Worm (Caenorhabditis elegans) whole organism, young adult: ENCODE measurements around the gene F18H3.4.

Source experiments
- B0019.2 ChIP-seq: fragments of 200-800 bp; sonication (Bioruptor generic); conservative IDR thresholded peaks from 2 replicates; pipeline ENCODE4 v1.3.6; 2022; ENCODE audit warnings: missing genetic modification reagents, missing genetic modification characterization, missing compliant biosample characterization
- D2030.7 ChIP-seq: fragments of 200-800 bp; sonication (Bioruptor generic); IDR thresholded peaks from 2 replicates; pipeline ENCODE4 v1.3.6; 2022; ENCODE audit warnings: missing genetic modification reagents, missing genetic modification characterization, missing compliant biosample characterization
- F10E7.11 ChIP-seq: sonication (generic microtip); optimal IDR thresholded peaks from 2 replicates; lab custom pipeline; 2017; ENCODE audit warnings: mild to moderate bottlenecking, missing genetic modification characterization, moderate library complexity, missing compliant biosample characterization
- F57A8.1 ChIP-seq: fragments of 200-800 bp; sonication (Bioruptor generic); optimal IDR thresholded peaks from 2 replicates; lab custom pipeline; 2018; ENCODE audit warnings: mild to moderate bottlenecking, missing genetic modification characterization, moderate library complexity, missing compliant biosample characterization
- F57C9.4 ChIP-seq: sonication (generic microtip); optimal IDR thresholded peaks from 2 replicates; lab custom pipeline; 2017; ENCODE audit warnings: mild to moderate bottlenecking, missing genetic modification characterization, missing compliant biosample characterization
- K11D2.4 ChIP-seq: fragments of 200-800 bp; sonication (Bioruptor generic); IDR thresholded peaks from 2 replicates; pipeline ENCODE4 v1.3.6; 2022; ENCODE audit warnings: missing genetic modification reagents, missing genetic modification characterization, missing compliant biosample characterization
- T26A5.8 ChIP-seq: sonication (generic microtip); optimal IDR thresholded peaks from 2 replicates; lab custom pipeline; 2016; ENCODE audit warnings: missing genetic modification characterization, missing compliant biosample characterization
- Y53G8AR.9 ChIP-seq: fragments of 200-800 bp; sonication (Bioruptor generic); conservative IDR thresholded peaks from 2 replicates; pipeline ENCODE4 v1.3.6; 2022; ENCODE audit warnings: missing genetic modification reagents, missing genetic modification characterization, missing compliant biosample characterization
- Y79H2A.3 ChIP-seq: fragments of 200-800 bp; sonication (Bioruptor generic); conservative IDR thresholded peaks from 2 replicates; pipeline ENCODE4 v1.3.6; 2022; ENCODE audit warnings: missing genetic modification reagents, missing genetic modification characterization, missing compliant biosample characterization
- aptf-3 ChIP-seq: fragments of 200-800 bp; sonication (Bioruptor generic); IDR thresholded peaks from 2 replicates; pipeline ENCODE4 v1.3.6; 2022; ENCODE audit warnings: missing genetic modification characterization, missing compliant biosample characterization
- attf-3 ChIP-seq: fragments of 200-800 bp; sonication (Bioruptor generic); conservative IDR thresholded peaks from 2 replicates; pipeline ENCODE4 v1.3.6; 2022; ENCODE audit warnings: missing genetic modification reagents, missing genetic modification characterization, missing compliant biosample characterization
- attf-5 ChIP-seq: fragments of 200-800 bp; sonication (Bioruptor generic); optimal IDR thresholded peaks from 2 replicates; lab custom pipeline; 2018; ENCODE audit warnings: mild to moderate bottlenecking, missing genetic modification characterization, missing compliant biosample characterization
- attf-6 ChIP-seq: fragments of 200-800 bp; sonication (Bioruptor generic); IDR thresholded peaks from 2 replicates; pipeline ENCODE4 v1.3.6; 2022; ENCODE audit warnings: missing genetic modification reagents, missing genetic modification characterization, missing compliant biosample characterization
- bed-1 ChIP-seq: fragments of 200-800 bp; sonication (Bioruptor generic); IDR thresholded peaks from 2 replicates; pipeline ENCODE4 v1.3.6; 2022; ENCODE audit warnings: missing genetic modification reagents, missing genetic modification characterization, missing compliant biosample characterization
- ccch-3 ChIP-seq: fragments of 200-800 bp; sonication (Bioruptor generic); optimal IDR thresholded peaks from 2 replicates; lab custom pipeline; 2018; ENCODE audit warnings: mild to moderate bottlenecking, missing genetic modification characterization, missing compliant biosample characterization
- cebp-1 ChIP-seq, 2 experiments: fragments of 200-800 bp in 1 of 2; sonication (Bioruptor generic) in 1 of 2; sonication (generic microtip) in 1 of 2; IDR thresholded peaks in 1 of 2; optimal IDR thresholded peaks in 1 of 2; 2 replicates each; pipeline versions ENCODE4 v1.3.6 to Lab custom; 2017 to 2022; ENCODE audit warnings: missing compliant biosample characterization in 2 of 2, missing genetic modification characterization in 2 of 2, mild to moderate bottlenecking in 1 of 2, missing genetic modification reagents in 1 of 2, moderate library complexity in 1 of 2
- chd-7 ChIP-seq: sonication (generic microtip); optimal IDR thresholded peaks from 2 replicates; lab custom pipeline; 2016; ENCODE audit warnings: mild to moderate bottlenecking, missing genetic modification characterization, moderate library complexity, missing compliant biosample characterization
- die-1 ChIP-seq: sonication (generic microtip); optimal IDR thresholded peaks from 2 replicates; lab custom pipeline; 2016; ENCODE audit warnings: missing genotype, mild to moderate bottlenecking, missing genetic modification characterization, missing compliant biosample characterization
- dox-1 ChIP-seq: fragments of 200-800 bp; sonication (Bioruptor generic); IDR thresholded peaks from 2 replicates; pipeline ENCODE4 v1.3.6; 2022; ENCODE audit warnings: missing genetic modification reagents, missing genetic modification characterization, missing compliant biosample characterization
- efl-1 ChIP-seq: fragments of 150-350 bp; optimal IDR thresholded peaks from 2 replicates; lab custom pipeline; 2014; ENCODE audit warnings: missing biosample characterization, missing genetic modification reagents, missing genetic modification characterization
- egrh-3 ChIP-seq: fragments of 200-800 bp; sonication (Bioruptor generic); IDR thresholded peaks from 2 replicates; pipeline ENCODE4 v1.3.6; 2022; ENCODE audit warnings: missing genetic modification reagents, missing genetic modification characterization, missing compliant biosample characterization
- ets-4 ChIP-seq: fragments of 200-800 bp; sonication (Bioruptor generic); optimal IDR thresholded peaks from 2 replicates; lab custom pipeline; 2018; ENCODE audit warnings: mild to moderate bottlenecking, missing genetic modification characterization, missing compliant biosample characterization
- gei-17 ChIP-seq: fragments of 200-800 bp; sonication (Bioruptor generic); optimal IDR thresholded peaks from 2 replicates; lab custom pipeline; 2018; ENCODE audit warnings: mild to moderate bottlenecking, missing genetic modification characterization, missing compliant biosample characterization
- hsf-1 ChIP-seq: fragments of 200-800 bp; sonication (Bioruptor generic); IDR thresholded peaks from 2 replicates; pipeline ENCODE4 v1.3.6; 2022; ENCODE audit warnings: missing genetic modification reagents, missing genetic modification characterization, missing compliant biosample characterization
- lag-1 ChIP-seq: fragments of 200-800 bp; sonication (Bioruptor generic); IDR thresholded peaks from 2 replicates; pipeline ENCODE4 v1.3.6; 2022; ENCODE audit warnings: missing genetic modification reagents, missing genetic modification characterization, missing compliant biosample characterization
- lin-40 ChIP-seq: sonication (generic microtip); optimal IDR thresholded peaks from 2 replicates; lab custom pipeline; 2016; ENCODE audit warnings: missing genetic modification characterization, mild to moderate bottlenecking, missing compliant biosample characterization, missing genotype, missing genetic modification reagents
- lsy-27 ChIP-seq: sonication (generic microtip); optimal IDR thresholded peaks from 2 replicates; lab custom pipeline; 2017; ENCODE audit warnings: missing genetic modification characterization, mild to moderate bottlenecking, missing compliant biosample characterization, antibody characterized with exemption, missing genotype, borderline replicate concordance; ENCODE audit not compliant: insufficient read depth
- madf-10 ChIP-seq: sonication (generic microtip); optimal IDR thresholded peaks from 2 replicates; lab custom pipeline; 2016; ENCODE audit warnings: mild to moderate bottlenecking, missing genetic modification characterization, missing compliant biosample characterization
- madf-8 ChIP-seq: fragments of 200-800 bp; sonication (Bioruptor generic); conservative IDR thresholded peaks from 2 replicates; pipeline ENCODE4 v1.3.6; 2022; ENCODE audit warnings: missing genetic modification reagents, missing genetic modification characterization, missing compliant biosample characterization
- nfya-1 ChIP-seq: sonication (generic microtip); optimal IDR thresholded peaks from 2 replicates; lab custom pipeline; 2017; ENCODE audit warnings: antibody characterized with exemption, missing compliant biosample characterization, missing genetic modification characterization, borderline replicate concordance; ENCODE audit not compliant: insufficient read depth
- nfya-2 ChIP-seq: fragments of 200-800 bp; sonication (Bioruptor generic); IDR thresholded peaks from 2 replicates; pipeline ENCODE4 v1.3.6; 2022; ENCODE audit warnings: missing genetic modification reagents, missing genetic modification characterization, missing compliant biosample characterization
- nfyb-1 ChIP-seq: fragments of 200-800 bp; sonication (Bioruptor generic); IDR thresholded peaks from 2 replicates; pipeline ENCODE4 v1.3.6; 2022; ENCODE audit warnings: missing genetic modification reagents, missing genetic modification characterization, missing compliant biosample characterization
- nhr-120 ChIP-seq: fragments of 200-800 bp; sonication (Bioruptor generic); IDR thresholded peaks from 2 replicates; pipeline ENCODE4 v1.3.6; 2022; ENCODE audit warnings: missing genetic modification characterization, missing compliant biosample characterization
- rcor-1 ChIP-seq: fragments of 200-800 bp; sonication (Bioruptor generic); IDR thresholded peaks from 2 replicates; pipeline ENCODE4 v1.3.6; 2022; ENCODE audit warnings: missing genetic modification reagents, missing genetic modification characterization, missing compliant biosample characterization
- rpc-1 ChIP-seq, 2 experiments: fragments of 150-350 bp in 1 of 2; sonication (generic microtip) in 1 of 2; optimal IDR thresholded peaks; 2 replicates each; lab custom pipeline; 2014 to 2018; ENCODE audit warnings: missing biosample characterization in 1 of 2, missing genetic modification characterization in 1 of 2, missing genetic modification reagents in 1 of 2, missing genotype in 1 of 2
- snpc-1.1 ChIP-seq: sonication (generic microtip); optimal IDR thresholded peaks from 2 replicates; lab custom pipeline; 2017; ENCODE audit warnings: missing genetic modification characterization, mild to moderate bottlenecking, missing compliant biosample characterization, antibody characterized with exemption, moderate library complexity, missing genotype, missing genetic modification reagents; ENCODE audit not compliant: insufficient read depth
- snpc-1.3 ChIP-seq: sonication (generic microtip); optimal IDR thresholded peaks from 2 replicates; lab custom pipeline; 2017; ENCODE audit warnings: missing genetic modification characterization, mild to moderate bottlenecking, missing compliant biosample characterization, antibody characterized with exemption, moderate library complexity, missing genotype, missing genetic modification reagents; ENCODE audit not compliant: insufficient read depth
- tbp1 ChIP-seq: fragments of 200-800 bp; sonication (Bioruptor generic); optimal IDR thresholded peaks from 2 replicates; lab custom pipeline; 2018; ENCODE audit warnings: mild to moderate bottlenecking, missing genetic modification characterization, missing compliant biosample characterization
- unc-130 ChIP-seq: sonication (generic microtip); optimal IDR thresholded peaks from 2 replicates; lab custom pipeline; 2016; ENCODE audit warnings: missing genetic modification reagents, missing genetic modification characterization, missing compliant biosample characterization
- unc-62 ChIP-seq: fragments of 150-350 bp; optimal IDR thresholded peaks from 2 replicates; lab custom pipeline; 2014; ENCODE audit warnings: missing biosample characterization, missing genetic modification reagents, missing genetic modification characterization
- xnd-1 ChIP-seq: sonication (generic microtip); optimal IDR thresholded peaks from 2 replicates; lab custom pipeline; 2016; ENCODE audit warnings: missing genotype, missing genetic modification reagents, missing genetic modification characterization, missing compliant biosample characterization
- zfh-2 ChIP-seq: fragments of 200-800 bp; sonication (Bioruptor generic); conservative IDR thresholded peaks from 2 replicates; pipeline ENCODE4 v1.3.6; 2022; ENCODE audit warnings: missing genetic modification reagents, missing genetic modification characterization, missing compliant biosample characterization
- ztf-18 ChIP-seq: sonication (generic microtip); optimal IDR thresholded peaks from 2 replicates; lab custom pipeline; 2016; ENCODE audit warnings: missing genotype, mild to moderate bottlenecking, missing genetic modification characterization, missing compliant biosample characterization
- ztf-28 ChIP-seq: fragments of 200-800 bp; sonication (Bioruptor generic); IDR thresholded peaks from 2 replicates; pipeline ENCODE4 v1.3.6; 2022; ENCODE audit warnings: missing genetic modification reagents, missing genetic modification characterization, missing compliant biosample characterization

The F18H3.4 gene

ce11 chrX:13510234-13510837, 18.6 kb upstream of the F18H3.4 start:
- TF ChIP-seq D2030.7 (GFP tag; lab: Robert Waterston, UW), result no peak
- TF ChIP-seq ztf-28 (GFP tag; lab: Robert Waterston, UW), result no peak
- TF ChIP-seq bed-1, result no peak
- TF ChIP-seq zfh-2 (GFP tag; lab: Robert Waterston, UW), result peak; percentile 92
- no peak for TF ChIP-seq B0019.2 (GFP tag; lab: Robert Waterston, UW)
- 0 out of 2 replicates have a peak, but pooled peaks have one; percentile 4 for TF ChIP-seq nhr-120
- no peak for TF ChIP-seq unc-62 (GFP tag; lab: Kevin White, UChicago)
- no peak for TF ChIP-seq aptf-3 (GFP tag; lab: Robert Waterston, UW)
- no peak for TF ChIP-seq rcor-1
- TF ChIP-seq nfyb-1 (GFP tag; lab: Robert Waterston, UW), result no peak
- no peak for TF ChIP-seq xnd-1 (tag; lab: Kevin White, UChicago)
- TF ChIP-seq egrh-3 (GFP tag; lab: Robert Waterston, UW), result peak; percentile 97
- no peak for TF ChIP-seq T26A5.8 (tag; lab: Kevin White, UChicago)

DNA sequence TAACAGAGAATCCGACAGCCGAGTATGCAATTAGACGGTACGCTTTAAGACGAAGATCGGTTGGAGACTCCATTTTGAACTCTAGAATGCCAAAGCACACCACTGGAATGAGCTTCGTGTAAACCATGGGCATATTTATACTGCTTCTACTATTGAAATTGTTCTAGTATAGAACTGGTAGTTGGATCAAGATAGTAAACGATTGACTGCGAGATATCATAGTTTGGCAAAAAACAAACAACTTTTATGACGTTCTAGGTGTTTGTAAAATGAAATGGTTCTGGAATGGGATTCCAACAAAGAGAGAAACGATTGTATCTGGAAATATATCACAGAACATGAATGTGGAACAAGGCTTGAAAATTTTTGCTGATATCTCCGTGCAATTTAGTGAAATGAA, 17.9 kb upstream of the F18H3.4 start, which contains the start of gene col-185:
Gene col-185 (minus strand): TSS at position 101 of the 400 bp plus-strand sequence.
- no peak for TF ChIP-seq F57C9.4 (tag; lab: Kevin White, UChicago)
- no peak for TF ChIP-seq efl-1 (GFP tag; lab: Kevin White, UChicago)
- TF ChIP-seq lsy-27 (tag; lab: Kevin White, UChicago), result no peak
- no peak for TF ChIP-seq zfh-2 (GFP tag; lab: Robert Waterston, UW)
- no peak for TF ChIP-seq madf-10 (tag; lab: Kevin White, UChicago)
- no peak for TF ChIP-seq attf-3
- TF ChIP-seq dox-1 (GFP tag; lab: Robert Waterston, UW), result no peak
- TF ChIP-seq snpc-1.1 (tag; lab: Kevin White, UChicago), result no peak
- no peak for TF ChIP-seq attf-6 (GFP tag; lab: Robert Waterston, UW)
- TF ChIP-seq Y53G8AR.9 (GFP tag; lab: Robert Waterston, UW), result no peak
- no peak for TF ChIP-seq lag-1 (GFP tag; lab: Robert Waterston, UW)
- no peak for TF ChIP-seq ztf-18
- no peak for TF ChIP-seq Y79H2A.3
- no peak for TF ChIP-seq chd-7 (tag; lab: Kevin White, UChicago)
- TF ChIP-seq madf-8 (GFP tag; lab: Robert Waterston, UW), result no peak
- no peak for TF ChIP-seq nhr-120
- TF ChIP-seq K11D2.4, result no peak
- no peak for TF ChIP-seq ets-4 (GFP tag; lab: Kevin White, UChicago)
- no peak for TF ChIP-seq gei-17 (GFP tag; lab: Kevin White, UChicago)

DNA sequence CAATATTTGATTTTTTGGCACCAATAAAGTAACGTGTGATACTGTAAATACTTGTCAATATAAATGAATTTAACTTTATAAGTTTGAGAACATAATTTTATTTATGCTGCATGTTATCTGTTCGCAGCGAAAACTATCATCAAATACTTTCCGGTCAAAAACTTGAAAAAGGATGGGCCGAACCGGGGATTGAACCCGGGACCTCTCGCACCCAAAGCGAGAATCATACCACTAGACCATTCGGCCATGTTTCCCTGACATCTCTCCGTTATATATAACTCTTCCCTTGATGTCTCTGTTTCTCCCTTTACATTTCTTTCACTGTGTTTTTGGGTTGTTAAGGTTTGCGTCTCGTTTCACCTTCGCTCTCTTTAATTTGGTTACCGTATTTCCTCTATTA, 17.1 kb upstream of the F18H3.4 start:
- TF ChIP-seq snpc-1.3 (tag; lab: Kevin White, UChicago) (peak; percentile 62), die-1 (tag; lab: Kevin White, UChicago) (peak; percentile 89), nfyb-1 (GFP tag; lab: Robert Waterston, UW) (peak; percentile 89), unc-62 (GFP tag; lab: Kevin White, UChicago) (no peak), rpc-1 (optimal IDR thresholded peaks at IDR 0.05; lab: Kevin White, UChicago) (peak; percentile 96), rpc-1 (tag; optimal IDR thresholded peaks at IDR 0.05; lab: Kevin White, UChicago) (peak; percentile 94), lin-40 (tag; lab: Kevin White, UChicago) (peak; percentile 80), tbp1 (GFP tag; lab: Kevin White, UChicago) (peak; percentile 93), unc-130 (GFP tag; lab: Kevin White, UChicago) (peak; percentile 54), nfya-2 (GFP tag; lab: Robert Waterston, UW) (no peak), F10E7.11 (tag; lab: Kevin White, UChicago) (peak; percentile 35), hsf-1 (no peak), nfya-1 (tag; lab: Kevin White, UChicago) (no peak), attf-5 (GFP tag; lab: Kevin White, UChicago) (peak; percentile 53), ccch-3 (GFP tag; lab: Kevin White, UChicago) (no peak), F57A8.1 (peak; percentile 2), cebp-1 (GFP tag; IDR thresholded peaks at IDR 0.05; lab: Robert Waterston, UW) (no peak), cebp-1 (tag; optimal IDR thresholded peaks at IDR 0.05; lab: Kevin White, UChicago) (no peak)
